Fruit fly (Drosophila melanogaster) whole organism, prepupa: ENCODE measurements around the gene CG14657.

ENCODE experiments used
- CG11294 ChIP-seq: fragments of 200-800 bp; sonication (Bioruptor generic); IDR thresholded peaks from 2 replicates; pipeline ENCODE4 v1.3.6; 2022; ENCODE audit warnings: missing biosample characterization, missing genetic modification characterization
- CG16779 ChIP-seq: fragments of 200-800 bp; sonication (Bioruptor generic); optimal IDR thresholded peaks from 3 replicates; lab custom pipeline; 2017; ENCODE audit warnings: missing biosample characterization, mild to moderate bottlenecking, missing genetic modification characterization
- CG6792 ChIP-seq: fragments of 200-800 bp; sonication (Bioruptor generic); optimal IDR thresholded peaks from 3 replicates; lab custom pipeline; 2016; ENCODE audit warnings: missing biosample characterization, missing genetic modification characterization
- Eip93F ChIP-seq: fragments of 200-800 bp; sonication (Bioruptor generic); optimal IDR thresholded peaks from 2 replicates; lab custom pipeline; 2016; ENCODE audit warnings: missing biosample characterization, mild to moderate bottlenecking, missing genetic modification characterization
- Hr4 ChIP-seq: fragments of 200-800 bp; sonication (Bioruptor generic); optimal IDR thresholded peaks from 3 replicates; lab custom pipeline; 2016; ENCODE audit warnings: missing biosample characterization, missing genetic modification characterization
- Sox14 ChIP-seq: fragments of 200-800 bp; sonication (Bioruptor generic); optimal IDR thresholded peaks from 3 replicates; lab custom pipeline; 2016; ENCODE audit warnings: missing biosample characterization, missing genetic modification characterization
- cyc ChIP-seq: fragments of 200-800 bp; sonication (Bioruptor generic); optimal IDR thresholded peaks from 3 replicates; lab custom pipeline; 2016; ENCODE audit warnings: missing biosample characterization, missing genetic modification characterization
- dac ChIP-seq: fragments of 200-800 bp; sonication (Bioruptor generic); optimal IDR thresholded peaks from 2 replicates; lab custom pipeline; 2017; ENCODE audit warnings: missing biosample characterization, mild to moderate bottlenecking, missing genetic modification characterization
- eg ChIP-seq: fragments of 200-800 bp; sonication (Bioruptor generic); IDR thresholded peaks from 3 replicates; pipeline ENCODE4 v1.3.6; 2022; ENCODE audit warnings: missing biosample characterization, missing genetic modification characterization
- vri ChIP-seq: fragments of 200-800 bp; sonication (Bioruptor generic); optimal IDR thresholded peaks from 3 replicates; lab custom pipeline; 2016; ENCODE audit warnings: missing biosample characterization, mild to moderate bottlenecking, missing genetic modification characterization

DNA sequence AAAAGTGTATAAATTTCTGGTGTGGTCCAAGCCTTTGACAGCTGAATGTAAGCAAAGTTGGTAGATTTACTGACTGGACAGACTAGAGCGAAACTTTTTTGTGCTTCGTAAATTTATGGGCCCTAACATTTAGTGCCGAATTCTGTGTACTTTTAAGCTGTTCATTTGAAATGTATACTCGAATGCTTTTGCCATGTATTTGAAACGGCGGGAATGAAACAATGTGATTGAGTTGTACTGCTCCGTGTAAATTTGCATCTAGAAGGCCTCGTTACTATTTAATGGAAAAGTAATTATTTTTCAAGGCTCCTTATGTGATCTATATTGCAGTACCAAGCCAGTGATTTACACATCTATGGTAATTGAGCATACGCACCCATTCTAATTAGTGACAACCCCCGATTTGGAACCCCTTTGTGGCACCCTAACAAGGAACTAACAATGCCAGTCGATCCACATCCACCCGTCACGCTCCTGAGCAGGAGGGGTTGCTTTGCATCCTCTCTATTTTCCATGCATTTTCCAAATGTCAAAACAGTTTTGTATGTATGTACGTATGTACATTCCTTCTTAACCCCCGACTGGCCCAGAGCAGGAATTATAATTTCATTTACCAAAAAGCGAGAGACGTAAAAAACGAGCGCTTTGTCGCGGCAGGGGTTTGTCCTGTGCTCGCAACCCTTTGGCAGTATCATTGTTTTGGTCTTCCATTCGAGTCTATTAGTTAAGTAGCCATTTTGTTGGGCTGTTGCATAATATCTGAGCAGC lies 37.5 kb upstream of the CG14657 start:
- no peak for TF ChIP-seq Eip93F (GFP tag; lab: Kevin White, UChicago)
- TF ChIP-seq cyc (GFP tag; lab: Kevin White, UChicago), result no peak
- no peak for TF ChIP-seq Sox14 (GFP tag; lab: Kevin White, UChicago)
- TF ChIP-seq vri (GFP tag; lab: Kevin White, UChicago), result no peak
- TF ChIP-seq CG11294, result no peak
- no peak for TF ChIP-seq CG6792 (GFP tag; lab: Kevin White, UChicago)
- no peak for TF ChIP-seq Hr4 (GFP tag; lab: Kevin White, UChicago)
- no peak for TF ChIP-seq dac
- no peak for TF ChIP-seq CG16779
- no peak for TF ChIP-seq eg (GFP tag; lab: Robert Waterston, UW)
